Worm (Caenorhabditis elegans): Measurements from ENCODE around the gene F55C10.5.

Gene F55C10.5

ce11 chrV:11410902-11411561, 28.1 kb downstream of the F55C10.5 start, which contains the start of the genes K03B8.8 and grl-3:
Gene K03B8.8 (minus strand): TSS chrV:11411002.
Gene grl-3 (plus strand): TSS chrV:11411511.
- no peak for TF ChIP-seq ceh-82 (tag; optimal IDR thresholded peaks at IDR 0.05)
- TF ChIP-seq hmg-11 (tag; optimal IDR thresholded peaks at IDR 0.05), result no peak
- no peak for TF ChIP-seq zag-1 (tag; optimal IDR thresholded peaks at IDR 0.05)
- no peak for TF ChIP-seq fkh-10 (GFP tag; optimal IDR thresholded peaks at IDR 0.05)
- no peak for TF ChIP-seq ceh-16 (tag; optimal IDR thresholded peaks at IDR 0.05)
- TF ChIP-seq nhr-76 (tag; optimal IDR thresholded peaks at IDR 0.05), result no peak
- TF ChIP-seq nhr-11 (tag; optimal IDR thresholded peaks at IDR 0.05), result no peak
- no peak for TF ChIP-seq nfya-1 (tag; optimal IDR thresholded peaks at IDR 0.05; ENCODE audit: insufficient read depth)
- TF ChIP-seq nhr-12 (tag; optimal IDR thresholded peaks at IDR 0.05), result no peak
- no peak for TF ChIP-seq daf-12 (tag; optimal IDR thresholded peaks at IDR 0.05)
- no peak for TF ChIP-seq elt-3 (tag; optimal IDR thresholded peaks at IDR 0.05)
- TF ChIP-seq egl-27 (tag; optimal IDR thresholded peaks at IDR 0.05), result no peak
- no peak for TF ChIP-seq nhr-43 (tag; optimal IDR thresholded peaks at IDR 0.05; ENCODE audit: poor library complexity, severe bottlenecking)
- TF ChIP-seq nhr-25 (tag; optimal IDR thresholded peaks at IDR 0.05), result no peak
- no peak for TF ChIP-seq tbx-2 (tag; optimal IDR thresholded peaks at IDR 0.05)
- TF ChIP-seq elt-1 (tag; optimal IDR thresholded peaks at IDR 0.05), result no peak
- TF ChIP-seq ceh-9 (tag; optimal IDR thresholded peaks at IDR 0.05), result no peak
- no peak for TF ChIP-seq unc-39 (tag; optimal IDR thresholded peaks at IDR 0.05)

DNA sequence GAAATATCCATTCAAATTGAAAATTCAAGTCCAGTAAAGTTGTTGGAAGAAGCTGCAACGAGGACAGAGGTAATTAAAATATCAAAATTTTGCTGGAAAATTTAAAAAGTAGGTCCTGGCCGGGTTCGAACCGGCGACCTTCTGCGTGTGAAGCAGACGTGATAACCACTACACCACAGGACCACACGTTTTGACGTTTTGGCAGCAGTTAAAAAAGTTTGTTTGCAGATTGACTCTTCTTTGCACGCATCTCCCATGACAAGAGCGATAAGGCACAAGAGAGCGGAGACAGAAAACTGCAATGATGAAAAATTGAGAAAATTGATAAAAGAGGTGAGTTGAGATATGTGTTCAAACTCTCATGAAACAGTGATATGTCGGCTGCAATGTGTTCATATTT, 29.2 kb downstream of the F55C10.5 start:
- TF ChIP-seq jun-1 (tag; optimal IDR thresholded peaks at IDR 0.05) (peak; percentile 58), unc-39 (tag; optimal IDR thresholded peaks at IDR 0.05) (no peak), nhr-12 (tag; optimal IDR thresholded peaks at IDR 0.05) (no peak), fkh-10 (GFP tag; optimal IDR thresholded peaks at IDR 0.05) (no peak), elt-2 (tag; optimal IDR thresholded peaks at IDR 0.05) (peak; percentile 79), pqm-1 (tag; optimal IDR thresholded peaks at IDR 0.05) (peak; percentile 60), snpc-4 (tag; optimal IDR thresholded peaks at IDR 0.05) (peak; percentile 14), lsy-12 (tag; optimal IDR thresholded peaks at IDR 0.05) (peak; percentile 2), ceh-28 (tag; optimal IDR thresholded peaks at IDR 0.05) (no peak), mml-1 (tag; optimal IDR thresholded peaks at IDR 0.05) (no peak), ztf-4 (tag; optimal IDR thresholded peaks at IDR 0.05) (no peak)

ce11 chrV:11415059-11415458, 32.2 kb downstream of the F55C10.5 start, which contains the start of gene deg-3:
Gene deg-3 (minus strand): TSS chrV:11415159.
- TF ChIP-seq elt-2 (tag; optimal IDR thresholded peaks at IDR 0.05) (no peak), lin-39 (tag; optimal IDR thresholded peaks at IDR 0.05) (no peak), egl-5 (tag; optimal IDR thresholded peaks at IDR 0.05) (no peak), pha-4 (tag; optimal IDR thresholded peaks at IDR 0.05) (no peak), lin-15B (tag; optimal IDR thresholded peaks at IDR 0.05) (no peak), nhr-25 (tag; optimal IDR thresholded peaks at IDR 0.05) (no peak), ZK546.5 (tag; optimal IDR thresholded peaks at IDR 0.05) (no peak), fkh-2 (tag; optimal IDR thresholded peaks at IDR 0.05) (no peak), skn-1 (tag; optimal IDR thresholded peaks at IDR 0.05) (no peak), fos-1 (tag; optimal IDR thresholded peaks at IDR 0.05) (no peak), nhr-23 (tag; optimal IDR thresholded peaks at IDR 0.05) (no peak)

DNA sequence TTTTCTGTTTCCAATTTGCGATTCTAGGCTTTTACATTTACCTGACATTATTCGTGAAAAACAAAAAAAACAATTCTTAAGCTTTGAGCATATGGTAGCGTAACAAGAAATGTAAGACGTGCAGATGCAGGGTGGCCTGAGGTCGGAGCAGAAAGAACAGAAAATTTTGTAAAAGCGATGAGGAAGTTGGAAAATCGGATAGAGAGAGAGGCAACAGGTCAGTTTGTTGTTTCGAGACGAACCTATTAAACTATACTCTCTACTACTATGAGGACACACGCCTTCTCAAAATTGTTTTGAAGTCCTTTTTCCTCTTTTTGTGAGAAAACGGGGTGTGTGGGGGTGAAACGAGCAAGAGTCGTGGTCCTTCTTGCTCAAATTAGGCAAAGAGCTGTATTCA, 38.7 kb downstream of the F55C10.5 start, which contains the start of gene des-2:
des-2 (minus strand) TSS at position 101 of the 400 bp plus-strand sequence.
- TF ChIP-seq nhr-23 (tag; optimal IDR thresholded peaks at IDR 0.05) (no peak), nhr-237 (tag; optimal IDR thresholded peaks at IDR 0.05) (no peak), fos-1 (tag; optimal IDR thresholded peaks at IDR 0.05) (no peak)
